Fruit fly (Drosophila melanogaster): ENCODE measurements around the gene Tap42.

The Tap42 gene

dm6 chr2L:13366109-13366747, 1.2 kb upstream of the Tap42 start, which contains the start of the genes Nnp-1 and Grx3 (continued):
- no peak for TF ChIP-seq fd64A (GFP tag; optimal IDR thresholded peaks at IDR 0.05)
- peak; percentile 76 for TF ChIP-seq CG3847 (GFP tag; IDR thresholded peaks at IDR 0.05)
- no peak for TF ChIP-seq CG6791 (GFP tag; IDR thresholded peaks at IDR 0.05; ENCODE audit: partially characterized antibody)
- TF ChIP-seq CG15514 (GFP tag; optimal IDR thresholded peaks at IDR 0.05) = peak; percentile 65
- TF ChIP-seq gfzf (GFP tag; optimal IDR thresholded peaks at IDR 0.05) = peak; percentile 52
- TF ChIP-seq HmgZ (tag; optimal IDR thresholded peaks at IDR 0.05) = peak; percentile 52
- no peak for TF ChIP-seq ro (GFP tag; IDR thresholded peaks at IDR 0.05)
- TF ChIP-seq CG15479 (GFP tag; optimal IDR thresholded peaks at IDR 0.05) = no peak
- TF ChIP-seq TFAM (GFP tag; optimal IDR thresholded peaks at IDR 0.05) = no peak
- 0 out of 2 replicates have a peak, but pooled peaks have one; percentile 24 for TF ChIP-seq E2f1 (GFP tag; IDR thresholded peaks at IDR 0.05)
- TF ChIP-seq Side (GFP tag; optimal IDR thresholded peaks at IDR 0.05) = no peak
- no peak for TF ChIP-seq gcm2 (GFP tag; optimal IDR thresholded peaks at IDR 0.05)
- TF ChIP-seq corto (GFP tag; optimal IDR thresholded peaks at IDR 0.05) = no peak
- peak; percentile 30; the same call in 2 of the 3 replicates for TF ChIP-seq Aef1 (GFP tag; IDR thresholded peaks at IDR 0.05)
- no peak for TF ChIP-seq ken (GFP tag; IDR thresholded peaks at IDR 0.05)
- TF ChIP-seq Deaf1 (tag; optimal IDR thresholded peaks at IDR 0.05) = no peak
- TF ChIP-seq wdn (GFP tag; IDR thresholded peaks at IDR 0.05) = peak; percentile 20; the same call in 1 of the 2 replicates
- no peak for TF ChIP-seq cas (GFP tag; IDR thresholded peaks at IDR 0.05)
- TF ChIP-seq CG13123 (GFP tag; optimal IDR thresholded peaks at IDR 0.05) = no peak
- TF ChIP-seq Hmr (GFP tag; optimal IDR thresholded peaks at IDR 0.05) = peak; percentile 20
- TF ChIP-seq Asciz (GFP tag; optimal IDR thresholded peaks at IDR 0.05) = no peak
- TF ChIP-seq NFAT (GFP tag; IDR thresholded peaks at IDR 0.05) = no peak
- no peak for TF ChIP-seq CG1233 (GFP tag; optimal IDR thresholded peaks at IDR 0.05)
- TF ChIP-seq Dp (GFP tag; optimal IDR thresholded peaks at IDR 0.05) = peak; percentile 1
- 0 out of 2 replicates have a peak, but pooled peaks have one; percentile 29 for TF ChIP-seq esg (GFP tag; conservative IDR thresholded peaks at IDR 0.05)
- TF ChIP-seq bsh (GFP tag; optimal IDR thresholded peaks at IDR 0.05) = peak in 1 of 2 experiments; percentile 51
- no peak for TF ChIP-seq CG7987 (GFP tag; optimal IDR thresholded peaks at IDR 0.05)
- no peak for TF ChIP-seq lab (GFP tag; optimal IDR thresholded peaks at IDR 0.05)
- TF ChIP-seq Blimp-1 (GFP tag; optimal IDR thresholded peaks at IDR 0.05) = no peak
- TF ChIP-seq Doc3 (GFP tag; IDR thresholded peaks at IDR 0.05; ENCODE audit: partially characterized antibody) = no peak
- no peak for TF ChIP-seq CG13894 (tag; optimal IDR thresholded peaks at IDR 0.05)
- no peak for TF ChIP-seq prd (optimal IDR thresholded peaks at IDR 0.05)
- TF ChIP-seq prd (GFP tag; IDR thresholded peaks at IDR 0.05) = peak; percentile 58; the same call in 1 of the 3 replicates
- no peak for TF ChIP-seq CG7372 (GFP tag; IDR thresholded peaks at IDR 0.05)
- peak; percentile 44 for TF ChIP-seq CG13775 (GFP tag; optimal IDR thresholded peaks at IDR 0.05)
- no peak for TF ChIP-seq vvl (GFP tag; IDR thresholded peaks at IDR 0.05)
- TF ChIP-seq CG34422 (GFP tag; IDR thresholded peaks at IDR 0.05) = peak; percentile 65
- TF ChIP-seq CG9437 (GFP tag; optimal IDR thresholded peaks at IDR 0.05) = peak; percentile 60
- no peak for TF ChIP-seq CG11085 (GFP tag; IDR thresholded peaks at IDR 0.05)
- no peak for TF ChIP-seq chinmo (GFP tag; IDR thresholded peaks at IDR 0.05; ENCODE audit: partially characterized antibody)
- TF ChIP-seq CrebB (tag; optimal IDR thresholded peaks at IDR 0.05) = no peak
- TF ChIP-seq slou (GFP tag; optimal IDR thresholded peaks at IDR 0.05) = peak; percentile 2
- TF ChIP-seq oc (tag; optimal IDR thresholded peaks at IDR 0.05) = no peak
- TF ChIP-seq Hsf (GFP tag; optimal IDR thresholded peaks at IDR 0.05) = peak; percentile 7
- TF ChIP-seq CG4404 (GFP tag; IDR thresholded peaks at IDR 0.05) = no peak; the same call in 1 of the 2 replicates
- peak; percentile 71 for TF ChIP-seq CG5180 (GFP tag; optimal IDR thresholded peaks at IDR 0.05)
- TF ChIP-seq Dbx (GFP tag; IDR thresholded peaks at IDR 0.05) = peak; percentile 16; the same call in 1 of the 3 replicates
- TF ChIP-seq CG17186 (GFP tag; optimal IDR thresholded peaks at IDR 0.05) = peak; percentile 13
- TF ChIP-seq BtbVII (GFP tag; optimal IDR thresholded peaks at IDR 0.05) = peak; percentile 14
